Fruit fly (Drosophila melanogaster) whole organism, prepupa: Measurements from ENCODE around the gene CG10959.

ENCODE experiments used
- Blimp-1 ChIP-seq: fragments of 200-800 bp; sonication (Bioruptor generic); optimal IDR thresholded peaks from 3 replicates; lab custom pipeline; 2017; ENCODE audit warnings: missing biosample characterization, missing genetic modification characterization, mild to moderate bottlenecking, moderate library complexity, missing genetic modification reagents
- CG34406 ChIP-seq: fragments of 200-800 bp; sonication (Bioruptor generic); optimal IDR thresholded peaks from 3 replicates; lab custom pipeline; 2016; ENCODE audit warnings: missing biosample characterization, missing genetic modification characterization
- CG8319 ChIP-seq: fragments of 200-800 bp; sonication (Bioruptor generic); optimal IDR thresholded peaks from 3 replicates; lab custom pipeline; 2016; ENCODE audit warnings: missing biosample characterization, missing genetic modification characterization
- Gug ChIP-seq: fragments of 200-800 bp; sonication (Bioruptor generic); IDR thresholded peaks from 2 replicates; pipeline ENCODE4 v1.3.6; 2022; ENCODE audit warnings: missing biosample characterization, missing genetic modification characterization
- Met ChIP-seq: fragments of 200-800 bp; sonication (Bioruptor generic); optimal IDR thresholded peaks from 3 replicates; lab custom pipeline; 2016; ENCODE audit warnings: missing biosample characterization, missing genetic modification characterization
- Sox15 ChIP-seq: fragments of 200-800 bp; sonication (Bioruptor generic); optimal IDR thresholded peaks from 3 replicates; lab custom pipeline; 2016; ENCODE audit warnings: missing biosample characterization, missing genetic modification characterization
- cyc ChIP-seq: fragments of 200-800 bp; sonication (Bioruptor generic); optimal IDR thresholded peaks from 3 replicates; lab custom pipeline; 2016; ENCODE audit warnings: missing biosample characterization, missing genetic modification characterization

DNA sequence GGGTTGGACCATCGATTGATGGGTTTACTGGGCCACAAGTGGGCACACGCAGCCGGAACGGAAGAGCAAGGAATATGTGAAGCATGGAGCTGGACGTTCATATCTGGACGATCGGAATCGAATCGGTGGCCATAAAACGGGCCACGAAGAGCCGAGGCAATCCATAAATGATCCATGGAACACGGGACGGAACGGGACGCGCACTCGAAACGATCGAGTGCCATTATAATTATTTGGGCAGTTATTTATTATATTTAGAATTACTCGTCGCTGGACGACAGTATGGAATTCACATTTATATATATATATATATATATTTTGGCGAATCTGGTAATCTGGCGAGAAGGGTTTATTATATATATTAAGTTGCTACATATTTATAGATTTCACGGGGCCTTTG lies 40.6 kb upstream of the CG10959 start:
- TF ChIP-seq CG8319 (GFP tag; lab: Kevin White, UChicago) (no peak), cyc (GFP tag; lab: Kevin White, UChicago) (no peak), Blimp-1 (no peak), Met (no peak), Gug (GFP tag; lab: Robert Waterston, UW) (no peak), Sox15 (no peak), CG34406 (no peak)
